Worm (Caenorhabditis elegans): Measurements from ENCODE around the gene svh-1.

The svh-1 gene

DNA sequence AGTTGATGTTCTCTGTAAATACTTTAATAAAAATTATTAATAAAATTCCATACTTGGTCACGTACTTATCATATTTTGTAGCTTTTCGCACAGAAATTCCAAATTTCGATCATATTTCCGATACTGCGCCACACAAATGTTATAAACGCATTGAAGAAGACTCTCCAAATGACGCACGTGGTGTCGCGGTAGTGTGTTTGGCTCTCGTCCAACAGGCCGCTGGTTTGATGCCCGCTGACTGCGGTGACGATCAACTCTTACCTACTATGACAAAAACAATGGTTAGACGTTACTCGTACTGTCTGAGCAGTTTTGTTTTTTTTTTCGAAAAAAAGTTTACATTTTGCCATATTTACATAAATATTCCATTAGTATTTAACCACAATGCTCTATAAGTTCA is 46.4 kb downstream of the svh-1 start (continued):
- TF ChIP-seq unc-130 (GFP tag; optimal IDR thresholded peaks at IDR 0.05) (peak; percentile 80), ces-1 (GFP tag; optimal IDR thresholded peaks at IDR 0.05) (no peak), fkh-10 (GFP tag; optimal IDR thresholded peaks at IDR 0.05) (no peak), attf-4 (tag; optimal IDR thresholded peaks at IDR 0.05) (no peak), F44E2.7 (GFP tag; IDR thresholded peaks at IDR 0.05) (peak; percentile 96), mdt-29 (GFP tag; IDR thresholded peaks at IDR 0.05) (no peak), tag-97 (GFP tag; IDR thresholded peaks at IDR 0.05) (no peak), madf-9 (GFP tag; conservative IDR thresholded peaks at IDR 0.05) (peak; percentile 60; the same call in 1 of the 2 replicates), F26F4.8 (GFP tag; conservative IDR thresholded peaks at IDR 0.05) (peak; percentile 98), dmd-6 (GFP tag; IDR thresholded peaks at IDR 0.05) (peak; percentile 78), dpl-1 (GFP tag; optimal IDR thresholded peaks at IDR 0.05) (no peak), rbr-2 (tag; optimal IDR thresholded peaks at IDR 0.05) (peak; percentile 72), F10B5.3 (tag; optimal IDR thresholded peaks at IDR 0.05) (peak; percentile 56), mxl-2 (GFP tag; conservative IDR thresholded peaks at IDR 0.05) (peak; percentile 72), nhr-102 (tag; optimal IDR thresholded peaks at IDR 0.05) (peak; percentile 84), mes-2 (tag; optimal IDR thresholded peaks at IDR 0.05; ENCODE audit: poor library complexity, severe bottlenecking) (no peak), lin-15B (tag; optimal IDR thresholded peaks at IDR 0.05) (no peak), F49E8.2 (tag; optimal IDR thresholded peaks at IDR 0.05; ENCODE audit: borderline replicate concordance) (peak; percentile 74), nhr-41 (GFP tag; IDR thresholded peaks at IDR 0.05) (peak; percentile 78), zfp-3 (GFP tag; conservative IDR thresholded peaks at IDR 0.05) (peak; percentile 73), nhr-25 (tag; optimal IDR thresholded peaks at IDR 0.05; ENCODE audit: borderline replicate concordance, insufficient read depth) (no peak), ama-1 (optimal IDR thresholded peaks at IDR 0.05) (no peak), unc-62 (GFP tag; optimal IDR thresholded peaks at IDR 0.05 in 1 of 2) (no peak), unc-62 (tag; optimal IDR thresholded peaks at IDR 0.05) (no peak), Y75B8A.6 (GFP tag; IDR thresholded peaks at IDR 0.05) (no peak), dmd-9 (GFP tag; IDR thresholded peaks at IDR 0.05) (0 out of 2 replicates have a peak, but pooled peaks have one; percentile 49), lim-7 (GFP tag; IDR thresholded peaks at IDR 0.05) (no peak; the same call in 1 of the 2 replicates), ctbp-1 (GFP tag; IDR thresholded peaks at IDR 0.05) (no peak; the same call in 1 of the 2 replicates), cey-2 (tag; optimal IDR thresholded peaks at IDR 0.05; ENCODE audit: borderline replicate concordance, insufficient read depth) (no peak), nhr-42 (GFP tag; IDR thresholded peaks at IDR 0.05) (peak; percentile 79; the same call in 1 of the 2 replicates), pqm-1 (tag; optimal IDR thresholded peaks at IDR 0.05) (peak; percentile 46), tra-1 (GFP tag; IDR thresholded peaks at IDR 0.05) (peak; percentile 83), set-16 (GFP tag; IDR thresholded peaks at IDR 0.05) (no peak), lir-3 (tag; optimal IDR thresholded peaks at IDR 0.05) (peak; percentile 55), snpc-4 (tag; optimal IDR thresholded peaks at IDR 0.05) (no peak), Y48G9A.11 (GFP tag; IDR thresholded peaks at IDR 0.05) (peak; percentile 80), zip-2 (tag; optimal IDR thresholded peaks at IDR 0.05) (peak; percentile 25), ceh-44 (GFP tag; IDR thresholded peaks at IDR 0.05) (no peak), hlh-11 (tag; optimal IDR thresholded peaks at IDR 0.05) (peak; percentile 66), ceh-28 (tag; optimal IDR thresholded peaks at IDR 0.05) (no peak), jun-1 (tag; optimal IDR thresholded peaks at IDR 0.05) (no peak), F37D6.2 (tag; optimal IDR thresholded peaks at IDR 0.05) (peak; percentile 33), daf-16 (GFP tag; optimal IDR thresholded peaks at IDR 0.05) (peak; percentile 37 to 90), daf-16 (tag; optimal IDR thresholded peaks at IDR 0.05) (peak; percentile 76), spr-1 (tag; optimal IDR thresholded peaks at IDR 0.05) (peak; percentile 68), lin-1 (GFP tag; IDR thresholded peaks at IDR 0.05) (peak; percentile 83; the same call in 1 of the 2 replicates), lin-38 (GFP tag; IDR thresholded peaks at IDR 0.05) (peak; percentile 83), php-3 (GFP tag; IDR thresholded peaks at IDR 0.05) (peak; percentile 84), hmg-1.1 (GFP tag; IDR thresholded peaks at IDR 0.05) (peak; percentile 86), egl-27 (tag; optimal IDR thresholded peaks at IDR 0.05) (no peak), T20F7.1 (GFP tag; optimal IDR thresholded peaks at IDR 0.05) (peak; percentile 58)

Measured in whole organism, L4 larva.